Worm (Caenorhabditis elegans) whole organism, early embryonic: ENCODE data around the gene M28.9.

Source experiments
- B0310.2 ChIP-seq: sonication (generic microtip); optimal IDR thresholded peaks from 2 replicates; lab custom pipeline; 2016; ENCODE audit warnings: mild to moderate bottlenecking, missing genetic modification characterization, missing compliant biosample characterization
- F13C5.2 ChIP-seq: sonication (generic microtip); optimal IDR thresholded peaks from 2 replicates; lab custom pipeline; 2017; ENCODE audit warnings: mild to moderate bottlenecking, missing genetic modification characterization, inconsistent platforms, missing compliant biosample characterization
- aly-1 ChIP-seq: sonication (generic microtip); optimal IDR thresholded peaks from 2 replicates; lab custom pipeline; 2016; ENCODE audit warnings: missing genetic modification characterization, missing compliant biosample characterization
- ama-1 ChIP-seq: fragments of 150-350 bp; optimal IDR thresholded peaks from 2 replicates; lab custom pipeline; 2014
- ceh-13 ChIP-seq: fragments of 200-800 bp; sonication (Bioruptor generic); optimal IDR thresholded peaks from 2 replicates; lab custom pipeline; 2018; ENCODE audit warnings: mild to moderate bottlenecking, missing genetic modification characterization, missing compliant biosample characterization
- ceh-36 ChIP-seq: sonication (generic microtip); optimal IDR thresholded peaks from 2 replicates; lab custom pipeline; 2016; ENCODE audit warnings: missing genetic modification characterization, inconsistent platforms, missing compliant biosample characterization
- ets-7 ChIP-seq: sonication (generic microtip); optimal IDR thresholded peaks from 2 replicates; lab custom pipeline; 2016; ENCODE audit warnings: missing genotype, missing genetic modification characterization, missing compliant biosample characterization
- flt-1 ChIP-seq: fragments of 200-800 bp; sonication (Bioruptor generic); IDR thresholded peaks from 2 replicates; pipeline ENCODE4 v1.3.6; 2022; ENCODE audit warnings: missing genetic modification characterization, missing compliant biosample characterization
- hmbx-1 ChIP-seq: sonication (generic microtip); optimal IDR thresholded peaks from 2 replicates; lab custom pipeline; 2016; ENCODE audit warnings: mild to moderate bottlenecking, missing genetic modification characterization, missing compliant biosample characterization
- hmg-4 ChIP-seq: fragments of 200-800 bp; sonication (Bioruptor generic); optimal IDR thresholded peaks from 2 replicates; lab custom pipeline; 2018; ENCODE audit warnings: mild to moderate bottlenecking, missing genetic modification characterization, missing compliant biosample characterization
- hnd-1 ChIP-seq: sonication (generic microtip); optimal IDR thresholded peaks from 2 replicates; lab custom pipeline; 2016; ENCODE audit warnings: missing genetic modification characterization, missing compliant biosample characterization
- pes-1 ChIP-seq: fragments of 200-800 bp; sonication (Bioruptor generic); IDR thresholded peaks from 2 replicates; pipeline ENCODE4 v1.3.6; 2022; ENCODE audit warnings: missing genetic modification reagents, missing genetic modification characterization, missing compliant biosample characterization
- scrt-1 ChIP-seq: fragments of 200-800 bp; sonication (Bioruptor generic); IDR thresholded peaks from 2 replicates; pipeline ENCODE4 v1.3.6; 2022; ENCODE audit warnings: missing genetic modification characterization, missing compliant biosample characterization
- sea-1 ChIP-seq: fragments of 200-800 bp; sonication (Bioruptor generic); conservative IDR thresholded peaks from 2 replicates; pipeline ENCODE4 v1.3.6; 2022; ENCODE audit warnings: missing genetic modification characterization, missing compliant biosample characterization
- tbx-11 ChIP-seq: fragments of 200-800 bp; sonication (Bioruptor generic); IDR thresholded peaks from 2 replicates; pipeline ENCODE4 v1.3.6; 2022; ENCODE audit warnings: missing genetic modification characterization, missing compliant biosample characterization
- tbx-37 ChIP-seq: fragments of 200-800 bp; sonication (Bioruptor generic); conservative IDR thresholded peaks from 2 replicates; pipeline ENCODE4 v1.3.6; 2022; ENCODE audit warnings: missing genetic modification reagents, missing genetic modification characterization, missing compliant biosample characterization
- tra-4 ChIP-seq: sonication (generic microtip); optimal IDR thresholded peaks from 2 replicates; lab custom pipeline; 2017; ENCODE audit warnings: missing genetic modification characterization, missing compliant biosample characterization

M28.9 gene

ce11 chrII:10621965-10622364 lies 17.2 kb upstream of the M28.9 start, which contains the start of gene cutl-9:
cutl-9 (plus strand) TSS chrII:10622265.
- TF ChIP-seq hmg-4 (GFP tag; lab: Kevin White, UChicago) (no peak), ets-7 (tag; lab: Kevin White, UChicago) (no peak), tbx-11 (GFP tag; lab: Robert Waterston, UW) (no peak), aly-1 (tag; lab: Kevin White, UChicago) (no peak), tra-4 (tag; lab: Kevin White, UChicago) (no peak), B0310.2 (tag; lab: Kevin White, UChicago) (no peak), flt-1 (GFP tag; lab: Robert Waterston, UW) (no peak), scrt-1 (GFP tag; lab: Robert Waterston, UW) (no peak), ceh-36 (tag; lab: Kevin White, UChicago) (no peak), tbx-37 (GFP tag; lab: Robert Waterston, UW) (no peak), pes-1 (no peak), hmbx-1 (tag; lab: Kevin White, UChicago) (no peak), ama-1 (lab: Kevin White, UChicago) (no peak), F13C5.2 (tag; lab: Kevin White, UChicago) (no peak), ceh-13 (GFP tag; lab: Kevin White, UChicago) (no peak), sea-1 (GFP tag; lab: Robert Waterston, UW) (no peak), hnd-1 (tag; lab: Kevin White, UChicago) (no peak)

- TF ChIP-seq sea-1 (GFP tag; lab: Robert Waterston, UW) (no peak), hmbx-1 (tag; lab: Kevin White, UChicago) (no peak), pes-1 (no peak), hmg-4 (GFP tag; lab: Kevin White, UChicago) (no peak), tbx-11 (GFP tag; lab: Robert Waterston, UW) (no peak), B0310.2 (tag; lab: Kevin White, UChicago) (no peak), tbx-37 (GFP tag; lab: Robert Waterston, UW) (no peak), tra-4 (tag; lab: Kevin White, UChicago) (no peak), F13C5.2 (tag; lab: Kevin White, UChicago) (no peak), scrt-1 (GFP tag; lab: Robert Waterston, UW) (no peak), aly-1 (tag; lab: Kevin White, UChicago) (no peak), flt-1 (GFP tag; lab: Robert Waterston, UW) (no peak), ama-1 (lab: Kevin White, UChicago) (no peak), hnd-1 (tag; lab: Kevin White, UChicago) (no peak), ets-7 (tag; lab: Kevin White, UChicago) (no peak), ceh-36 (tag; lab: Kevin White, UChicago) (no peak), ceh-13 (GFP tag; lab: Kevin White, UChicago) (no peak)
These were observed 12.1 kb upstream of the M28.9 start for ce11 chrII:10627086-10627485.

- no peak for TF ChIP-seq hnd-1 (tag; lab: Kevin White, UChicago)
These were observed 11.2 kb upstream of the M28.9 start, which contains the start of gene M28.8 for ce11 chrII:10627963-10628362. M28.8 (plus strand) TSS chrII:10628263.

ce11 chrII:10630944-10631343 lies 8.3 kb upstream of the M28.9 start:
- TF ChIP-seq ama-1 (lab: Kevin White, UChicago) (no peak), ceh-36 (tag; lab: Kevin White, UChicago) (no peak), pes-1 (no peak), hmg-4 (GFP tag; lab: Kevin White, UChicago) (no peak), tbx-37 (GFP tag; lab: Robert Waterston, UW) (no peak), scrt-1 (GFP tag; lab: Robert Waterston, UW) (no peak)

ce11 chrII:10643403-10643802 lies 4.2 kb downstream of the M28.9 start, which contains the start of gene M28.4:
M28.4 (plus strand) TSS chrII:10643703.
- TF ChIP-seq tra-4 (tag; lab: Kevin White, UChicago) (no peak), hmbx-1 (tag; lab: Kevin White, UChicago) (no peak), hmg-4 (GFP tag; lab: Kevin White, UChicago) (no peak), ceh-36 (tag; lab: Kevin White, UChicago) (no peak), scrt-1 (GFP tag; lab: Robert Waterston, UW) (no peak), ceh-13 (GFP tag; lab: Kevin White, UChicago) (no peak)

- TF ChIP-seq hmg-4 (GFP tag; lab: Kevin White, UChicago) = no peak
- no peak for TF ChIP-seq pes-1
- no peak for TF ChIP-seq B0310.2 (tag; lab: Kevin White, UChicago)
- TF ChIP-seq ceh-13 (GFP tag; lab: Kevin White, UChicago) = no peak
These were observed 7.8 kb downstream of the M28.9 start, which contains the start of gene M28.10 for ce11 chrII:10646901-10647566. M28.10 (plus strand) TSS chrII:10647516.

ce11 chrII:10652112-10652511 lies 12.9 kb downstream of the M28.9 start, which contains the start of gene nphp-1:
nphp-1 (minus strand) TSS chrII:10652256.
- no peak for TF ChIP-seq pes-1
- TF ChIP-seq F13C5.2 (tag; lab: Kevin White, UChicago) = no peak
- TF ChIP-seq ets-7 (tag; lab: Kevin White, UChicago) = no peak
- TF ChIP-seq sea-1 (GFP tag; lab: Robert Waterston, UW) = no peak
- no peak for TF ChIP-seq ama-1 (lab: Kevin White, UChicago)
- no peak for TF ChIP-seq tbx-11 (GFP tag; lab: Robert Waterston, UW)
- no peak for TF ChIP-seq tra-4 (tag; lab: Kevin White, UChicago)
- no peak for TF ChIP-seq tbx-37 (GFP tag; lab: Robert Waterston, UW)
- TF ChIP-seq scrt-1 (GFP tag; lab: Robert Waterston, UW) = no peak
- no peak for TF ChIP-seq aly-1 (tag; lab: Kevin White, UChicago)
- TF ChIP-seq flt-1 (GFP tag; lab: Robert Waterston, UW) = no peak
- no peak for TF ChIP-seq hnd-1 (tag; lab: Kevin White, UChicago)
- TF ChIP-seq ceh-36 (tag; lab: Kevin White, UChicago) = no peak
- TF ChIP-seq hmg-4 (GFP tag; lab: Kevin White, UChicago) = no peak
- no peak for TF ChIP-seq hmbx-1 (tag; lab: Kevin White, UChicago)
- no peak for TF ChIP-seq ceh-13 (GFP tag; lab: Kevin White, UChicago)
- TF ChIP-seq B0310.2 (tag; lab: Kevin White, UChicago) = no peak
